Fruit fly (Drosophila melanogaster): ENCODE data around the gene Cpr64Aa.
A peak's percentile ranks its signal among the peaks of the same experiment; 100 is the strongest.

The Cpr64Aa gene

DNA sequence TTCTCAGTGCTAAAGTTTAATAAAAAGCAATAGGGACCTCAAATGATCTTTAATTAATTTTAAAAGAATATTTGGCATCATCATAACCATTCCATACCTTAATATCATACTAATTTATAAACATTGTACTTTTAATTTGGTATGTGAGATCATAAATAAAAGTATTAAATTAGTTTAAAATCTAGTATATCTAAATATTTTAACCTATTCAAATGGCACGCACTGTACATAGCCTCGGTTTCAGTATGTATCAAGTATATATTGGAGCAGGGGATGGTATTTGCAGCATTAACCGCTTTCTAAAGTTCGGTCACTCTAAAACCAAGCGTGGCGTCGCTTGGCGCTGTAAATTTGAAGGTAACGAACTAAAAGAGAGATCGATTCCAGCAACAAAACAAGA lies 33.5 kb upstream of the Cpr64Aa start, which contains the start of gene pav:
TSS of gene pav (plus strand) at position 307 of the 400 bp plus-strand sequence.
- TF ChIP-seq Snoo (tag; optimal IDR thresholded peaks at IDR 0.05) (no peak), CG8159 (tag; optimal IDR thresholded peaks at IDR 0.05) (no peak), fd96Ca (GFP tag; IDR thresholded peaks at IDR 0.05) (no peak), CG4496 (GFP tag; IDR thresholded peaks at IDR 0.05) (peak; percentile 55; the same call in 1 of the 3 replicates), EcR (GFP tag; optimal IDR thresholded peaks at IDR 0.05) (no peak), CG14655 (GFP tag; optimal IDR thresholded peaks at IDR 0.05) (no peak), CG9948 (tag; optimal IDR thresholded peaks at IDR 0.05) (no peak), CG10348 (GFP tag; IDR thresholded peaks at IDR 0.05) (no peak), CG15710 (tag; optimal IDR thresholded peaks at IDR 0.05) (peak; percentile 41), D1 (tag; optimal IDR thresholded peaks at IDR 0.05) (no peak), CG32121 (GFP tag; IDR thresholded peaks at IDR 0.05) (peak; percentile 55; the same call in 1 of the 2 replicates), Ets98B (GFP tag; IDR thresholded peaks at IDR 0.05) (peak; percentile 37; the same call in 1 of the 2 replicates), Pif1A (GFP tag; optimal IDR thresholded peaks at IDR 0.05) (no peak), CG13204 (GFP tag; optimal IDR thresholded peaks at IDR 0.05) (no peak), Pif1B (GFP tag; optimal IDR thresholded peaks at IDR 0.05) (no peak), gl (tag; optimal IDR thresholded peaks at IDR 0.05) (no peak), CG17806 (tag; optimal IDR thresholded peaks at IDR 0.05) (peak; percentile 18), CG12605 (GFP tag; IDR thresholded peaks at IDR 0.05) (peak; percentile 41), CG34367 (tag; optimal IDR thresholded peaks at IDR 0.05) (no peak), CG8301 (tag; optimal IDR thresholded peaks at IDR 0.05) (no peak), rn (GFP tag; IDR thresholded peaks at IDR 0.05) (no peak)

dm6 chr3L:4239442-4240322 lies 30.7 kb upstream of the Cpr64Aa start, which contains the start of gene Sqor:
Gene Sqor, plus strand, starts transcription at chr3L:4240173.
- TF ChIP-seq fd96Ca (GFP tag; IDR thresholded peaks at IDR 0.05) (peak; percentile 97), Pif1A (GFP tag; optimal IDR thresholded peaks at IDR 0.05) (no peak), CG15710 (tag; optimal IDR thresholded peaks at IDR 0.05) (peak; percentile 92), CG12605 (GFP tag; IDR thresholded peaks at IDR 0.05) (peak; percentile 90), CG4496 (GFP tag; IDR thresholded peaks at IDR 0.05) (peak; percentile 96), Ets98B (GFP tag; IDR thresholded peaks at IDR 0.05) (peak; percentile 93), CG10348 (GFP tag; IDR thresholded peaks at IDR 0.05) (peak; percentile 82), gl (tag; optimal IDR thresholded peaks at IDR 0.05) (peak; percentile 82), CG8301 (tag; optimal IDR thresholded peaks at IDR 0.05) (peak; percentile 98), rn (GFP tag; IDR thresholded peaks at IDR 0.05) (peak; percentile 85), CG17806 (tag; optimal IDR thresholded peaks at IDR 0.05) (peak; percentile 92), CG8159 (tag; optimal IDR thresholded peaks at IDR 0.05) (peak; percentile 95), CG13204 (GFP tag; optimal IDR thresholded peaks at IDR 0.05) (no peak), CG14655 (GFP tag; optimal IDR thresholded peaks at IDR 0.05) (peak; percentile 98), CG34367 (tag; optimal IDR thresholded peaks at IDR 0.05) (peak; percentile 91), Snoo (tag; optimal IDR thresholded peaks at IDR 0.05) (peak; percentile 93), CG32121 (GFP tag; IDR thresholded peaks at IDR 0.05) (peak; percentile 93), D1 (tag; optimal IDR thresholded peaks at IDR 0.05) (peak; percentile 85), CG9948 (tag; optimal IDR thresholded peaks at IDR 0.05) (peak; percentile 94), Pif1B (GFP tag; optimal IDR thresholded peaks at IDR 0.05) (no peak), EcR (GFP tag; optimal IDR thresholded peaks at IDR 0.05) (peak; percentile 97)

DNA sequence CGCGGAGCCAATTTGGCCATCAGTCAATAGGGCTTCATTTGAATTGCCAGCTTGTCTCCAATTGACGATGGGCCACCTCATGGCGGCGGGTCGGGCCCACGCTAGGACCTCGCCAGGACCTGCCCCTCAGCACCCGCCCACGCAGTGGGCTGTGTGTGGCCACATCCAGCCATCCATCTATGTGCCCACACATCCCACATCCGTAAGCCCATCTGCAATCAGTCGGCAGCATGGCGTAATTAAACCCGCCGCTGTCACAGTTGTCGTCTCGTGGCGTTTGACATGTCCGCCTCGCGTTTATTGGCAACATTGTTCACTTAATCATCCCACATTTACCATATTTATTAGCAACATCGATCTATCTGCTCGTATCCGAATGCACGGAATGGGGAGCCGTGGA lies 29.2 kb upstream of the Cpr64Aa start:
- no peak for TF ChIP-seq fd96Ca (GFP tag; IDR thresholded peaks at IDR 0.05)
- no peak for TF ChIP-seq Pif1B (GFP tag; optimal IDR thresholded peaks at IDR 0.05)
- TF ChIP-seq rn (GFP tag; IDR thresholded peaks at IDR 0.05) = no peak
- no peak for TF ChIP-seq CG10348 (GFP tag; IDR thresholded peaks at IDR 0.05)

- TF ChIP-seq CG13204 (GFP tag; optimal IDR thresholded peaks at IDR 0.05) (no peak), CG12605 (GFP tag; IDR thresholded peaks at IDR 0.05) (no peak), gl (tag; optimal IDR thresholded peaks at IDR 0.05) (no peak), Ets98B (GFP tag; IDR thresholded peaks at IDR 0.05) (no peak), CG8159 (tag; optimal IDR thresholded peaks at IDR 0.05) (no peak), Snoo (tag; optimal IDR thresholded peaks at IDR 0.05) (no peak), CG34367 (tag; optimal IDR thresholded peaks at IDR 0.05) (no peak), CG17806 (tag; optimal IDR thresholded peaks at IDR 0.05) (no peak), CG10348 (GFP tag; IDR thresholded peaks at IDR 0.05) (no peak), Pif1A (GFP tag; optimal IDR thresholded peaks at IDR 0.05) (no peak), CG15710 (tag; optimal IDR thresholded peaks at IDR 0.05) (no peak), D1 (tag; optimal IDR thresholded peaks at IDR 0.05) (no peak)
Measured at dm6 chr3L:4236097-4236572, 27.2 kb upstream of the Cpr64Aa start, which contains the start of gene ImpL2. Gene ImpL2, minus strand, starts transcription at chr3L:4236147.

dm6 chr3L:4233603-4234277 lies 24.8 kb upstream of the Cpr64Aa start:
- TF ChIP-seq CG34367 (tag; optimal IDR thresholded peaks at IDR 0.05) (no peak), EcR (GFP tag; optimal IDR thresholded peaks at IDR 0.05) (no peak), CG12605 (GFP tag; IDR thresholded peaks at IDR 0.05) (no peak), CG15710 (tag; optimal IDR thresholded peaks at IDR 0.05) (no peak), Ets98B (GFP tag; IDR thresholded peaks at IDR 0.05) (no peak), CG13204 (GFP tag; optimal IDR thresholded peaks at IDR 0.05) (no peak), CG10348 (GFP tag; IDR thresholded peaks at IDR 0.05) (no peak), CG8301 (tag; optimal IDR thresholded peaks at IDR 0.05) (no peak), CG9948 (tag; optimal IDR thresholded peaks at IDR 0.05) (no peak)
